Worm (Caenorhabditis elegans): ENCODE results near the gene C11D2.7.

Gene C11D2.7

DNA sequence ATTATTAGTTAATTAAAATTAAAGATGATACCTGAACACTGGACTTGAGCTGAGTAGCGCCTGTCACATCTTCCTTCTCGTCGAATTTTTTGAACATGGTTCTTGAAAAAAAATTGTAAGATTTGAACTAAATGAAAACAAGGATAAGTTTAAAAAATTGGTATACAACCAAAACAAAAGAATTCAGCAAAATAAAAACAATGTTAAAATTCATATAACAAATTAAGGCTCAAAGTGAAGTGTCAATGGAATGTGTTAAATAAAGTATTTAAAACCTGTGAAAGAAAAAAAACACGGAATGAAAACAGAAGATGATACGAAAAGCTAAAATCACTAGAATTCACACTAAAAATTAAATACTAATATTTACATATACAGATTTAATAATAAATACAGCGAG is at the start of gene C11D2.7:
C11D2.7 (minus strand) TSS at position 101 of the 400 bp plus-strand sequence.
- no peak for TF ChIP-seq daf-16 (GFP tag; optimal IDR thresholded peaks at IDR 0.05)
- peak; percentile 15 for TF ChIP-seq daf-16 (tag; optimal IDR thresholded peaks at IDR 0.05)
- no peak for TF ChIP-seq php-3 (GFP tag; IDR thresholded peaks at IDR 0.05)

- TF ChIP-seq ceh-32 (tag; optimal IDR thresholded peaks at IDR 0.05; ENCODE audit: poor library complexity) (no peak), ctbp-1 (GFP tag; IDR thresholded peaks at IDR 0.05) (no peak), mep-1 (tag; optimal IDR thresholded peaks at IDR 0.05) (no peak), madf-5 (GFP tag; IDR thresholded peaks at IDR 0.05) (no peak), nhr-41 (GFP tag; IDR thresholded peaks at IDR 0.05) (no peak), tag-97 (GFP tag; IDR thresholded peaks at IDR 0.05) (no peak), lim-7 (GFP tag; IDR thresholded peaks at IDR 0.05) (no peak), lin-38 (GFP tag; IDR thresholded peaks at IDR 0.05) (no peak), ama-1 (optimal IDR thresholded peaks at IDR 0.05) (no peak), aha-1 (tag) (no peak), ceh-20 (GFP tag; IDR thresholded peaks at IDR 0.05) (no peak), fos-1 (tag; optimal IDR thresholded peaks at IDR 0.05) (no peak), hif-1 (tag; optimal IDR thresholded peaks at IDR 0.05) (no peak), dmd-6 (GFP tag; IDR thresholded peaks at IDR 0.05) (no peak), Y105C5A.15 (GFP tag; IDR thresholded peaks at IDR 0.05) (no peak), daf-12 (tag; optimal IDR thresholded peaks at IDR 0.05) (no peak), ZK337.2 (GFP tag; IDR thresholded peaks at IDR 0.05) (no peak), nhr-10 (tag; optimal IDR thresholded peaks at IDR 0.05) (no peak), mdt-29 (GFP tag; IDR thresholded peaks at IDR 0.05) (no peak), F26F4.8 (GFP tag; conservative IDR thresholded peaks at IDR 0.05) (no peak)
These were observed 46.6 kb upstream of the C11D2.7 start, which contains the start of gene tkr-2 for ce11 chrIV:6201769-6202168. tkr-2 (plus strand) TSS chrIV:6202069.

- TF ChIP-seq unc-62 (GFP tag; optimal IDR thresholded peaks at IDR 0.05 in 1 of 2) (peak in 1 of 2 experiments; percentile 48), unc-62 (tag; optimal IDR thresholded peaks at IDR 0.05) (no peak), nhr-237 (tag; optimal IDR thresholded peaks at IDR 0.05) (no peak)
These were observed 45.1 kb upstream of the C11D2.7 start for ce11 chrIV:6200249-6200648.

ce11 chrIV:6187160-6187559 is 32.0 kb upstream of the C11D2.7 start:
- TF ChIP-seq aly-2 (tag; optimal IDR thresholded peaks at IDR 0.05) = no peak
- no peak for TF ChIP-seq T20F7.1 (GFP tag; optimal IDR thresholded peaks at IDR 0.05)
- TF ChIP-seq R02D3.7 (tag; optimal IDR thresholded peaks at IDR 0.05) = no peak
- no peak for TF ChIP-seq lin-13 (GFP tag; optimal IDR thresholded peaks at IDR 0.05)
- TF ChIP-seq pqm-1 (tag; optimal IDR thresholded peaks at IDR 0.05) = no peak
- no peak for TF ChIP-seq T26A8.4 (GFP tag; IDR thresholded peaks at IDR 0.05)
- TF ChIP-seq aha-1 (tag) = peak; percentile 80
- TF ChIP-seq F10B5.3 (tag; optimal IDR thresholded peaks at IDR 0.05) = no peak
- no peak for TF ChIP-seq lir-3 (tag; optimal IDR thresholded peaks at IDR 0.05)
- TF ChIP-seq ZK546.5 (tag; optimal IDR thresholded peaks at IDR 0.05) = no peak
- no peak for TF ChIP-seq hlh-30 (tag; optimal IDR thresholded peaks at IDR 0.05; ENCODE audit: insufficient read depth)
- peak in 1 of 2 experiments; percentile 64 for TF ChIP-seq unc-62 (GFP tag; optimal IDR thresholded peaks at IDR 0.05 in 1 of 2)
- TF ChIP-seq unc-62 (tag; optimal IDR thresholded peaks at IDR 0.05) = no peak
- no peak for TF ChIP-seq zag-1 (tag; optimal IDR thresholded peaks at IDR 0.05)
- TF ChIP-seq dpl-1 (GFP tag; optimal IDR thresholded peaks at IDR 0.05) = no peak
